Worm (Caenorhabditis elegans) whole organism, L4/young adult: ENCODE results near the gene F54F7.2.

Experiments used
- W03F9.2 ChIP-seq: fragments of 150-350 bp; optimal IDR thresholded peaks from 2 replicates; lab custom pipeline; 2014; ENCODE audit warnings: missing biosample characterization, missing genetic modification characterization
- dao-5 ChIP-seq: sonication (generic microtip); optimal IDR thresholded peaks from 2 replicates; lab custom pipeline; 2016; ENCODE audit warnings: missing genotype, missing genetic modification characterization, moderate library complexity, missing compliant biosample characterization
- him-1 ChIP-seq: sonication (generic microtip); optimal IDR thresholded peaks from 2 replicates; lab custom pipeline; 2016; ENCODE audit warnings: missing genotype, missing genetic modification reagents, missing genetic modification characterization, missing compliant biosample characterization

ce11 chrX:11843363-11843762, at the start of gene F54F7.2:
- TF ChIP-seq W03F9.2 (tag; lab: Kevin White, UChicago): no peak
- TF ChIP-seq dao-5 (tag; lab: Kevin White, UChicago): no peak
- no peak for TF ChIP-seq him-1 (tag; lab: Kevin White, UChicago)
